Fruit fly (Drosophila melanogaster) S2 (cell line): ENCODE data around the gene CG31751.
A peak's percentile ranks its signal among the peaks of the same experiment; 100 is the strongest.

Experiments used
- CG8478 ChIP-seq: fragments of >200 bp; optimal IDR thresholded peaks from 2 replicates; lab custom pipeline; 2018
- CTCF ChIP-seq, 2 experiments: fragments of >200 bp; optimal IDR thresholded peaks; 2 replicates each; lab custom pipeline; 2018

CG31751 gene

DNA sequence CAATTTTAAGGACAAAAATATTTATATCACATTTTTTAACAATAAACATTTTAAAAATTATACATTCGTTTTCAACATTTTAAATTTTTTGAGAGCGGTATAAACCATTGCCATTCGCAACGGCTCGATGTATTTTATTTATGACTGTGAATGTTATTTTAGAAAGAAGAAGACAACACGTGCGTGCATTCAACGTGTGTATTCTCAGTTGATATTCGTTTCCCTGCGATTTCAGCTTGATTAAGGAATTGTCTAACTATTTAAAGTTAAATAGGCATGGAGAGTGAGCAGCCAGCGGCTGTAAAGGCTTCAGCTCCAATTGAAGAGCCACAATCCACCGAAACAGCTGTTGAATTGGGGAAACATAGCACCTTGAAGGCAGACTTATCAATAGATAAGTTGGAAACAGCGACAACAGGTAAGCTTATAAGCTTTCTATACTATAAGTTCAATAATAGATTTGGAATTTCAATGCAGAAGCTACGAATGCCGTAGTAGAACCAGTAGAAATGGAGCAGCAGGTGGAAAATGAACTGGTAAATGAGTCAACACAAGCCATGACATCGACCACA is 21.6 kb downstream of the CG31751 start, which contains the start of gene CG10341:
Gene CG10341 (plus strand): TSS at position 156 of the 572 bp plus-strand sequence.
- TF ChIP-seq CG8478 (no peak), CTCF (optimal IDR thresholded peaks at IDR 0.05; lab: Kevin White, UChicago) (no peak)

DNA sequence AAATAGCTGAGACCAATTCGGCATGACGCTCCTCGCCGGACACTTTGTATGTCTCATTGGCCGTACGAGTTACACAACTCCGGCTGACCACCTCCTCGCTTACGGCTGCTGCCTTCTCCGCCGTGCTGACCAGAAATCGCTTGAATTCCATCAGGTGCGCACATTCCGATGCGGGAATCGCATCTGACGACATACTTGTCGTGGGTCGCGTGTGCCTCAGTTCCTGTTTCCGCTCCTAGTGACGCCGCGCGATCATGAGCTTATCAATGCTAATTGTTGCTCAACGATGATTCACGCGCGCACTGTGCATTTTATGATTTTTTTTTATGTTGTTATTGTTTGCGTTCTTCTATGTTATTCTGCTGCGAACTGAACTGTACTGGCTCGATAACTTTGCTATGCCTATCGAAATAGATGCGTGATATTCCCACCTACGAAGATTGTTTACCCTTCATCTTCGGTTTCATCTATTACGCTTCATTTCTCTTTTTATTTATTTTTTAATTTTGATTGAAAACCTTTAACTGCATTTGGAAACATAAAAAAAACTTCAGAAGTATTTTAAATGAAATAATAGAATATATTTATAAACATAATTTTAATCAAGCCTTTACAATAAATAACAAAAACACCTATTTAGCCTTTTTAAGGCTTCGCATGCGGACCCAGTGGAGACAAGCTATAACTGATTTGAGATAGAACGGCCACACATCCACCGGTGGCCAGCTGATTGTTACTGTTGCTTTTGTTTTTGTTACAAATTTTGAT is 25.9 kb downstream of the CG31751 start, which contains the start of the genes CG10376 and CG10343:
Gene CG10376 (minus strand): TSS at position 385 of the 768 bp plus-strand sequence.
Gene CG10343 (plus strand): TSS at position 753 of the 768 bp plus-strand sequence.
- TF ChIP-seq CG8478 (no peak), CTCF (optimal IDR thresholded peaks at IDR 0.05; lab: Kevin White, UChicago) (no peak)

DNA sequence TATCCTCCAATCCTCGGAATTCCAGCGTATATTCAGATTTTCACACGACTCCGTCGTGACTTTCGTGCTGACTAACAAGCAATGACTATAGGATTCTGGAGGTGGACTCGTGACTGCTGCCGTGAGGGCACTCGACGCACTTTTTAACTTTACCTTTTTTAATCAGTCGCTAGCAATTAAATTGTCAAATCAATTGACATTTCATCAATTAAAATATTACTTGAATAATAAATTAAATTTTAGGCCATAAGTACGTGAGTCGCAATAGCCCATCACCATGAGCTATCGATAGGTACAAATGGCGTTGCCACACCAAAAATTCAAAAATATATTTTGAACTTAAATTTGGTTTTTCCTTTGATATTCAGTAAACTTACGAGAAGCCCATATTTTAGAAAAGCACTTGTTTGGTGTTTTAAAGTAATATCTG is 28.6 kb downstream of the CG31751 start, which contains the start of gene Jwa:
Gene Jwa (minus strand): TSS at position 87 of the 430 bp plus-strand sequence.
- TF ChIP-seq CG8478 (no peak), CTCF (optimal IDR thresholded peaks at IDR 0.05; lab: Kevin White, UChicago) (no peak)

DNA sequence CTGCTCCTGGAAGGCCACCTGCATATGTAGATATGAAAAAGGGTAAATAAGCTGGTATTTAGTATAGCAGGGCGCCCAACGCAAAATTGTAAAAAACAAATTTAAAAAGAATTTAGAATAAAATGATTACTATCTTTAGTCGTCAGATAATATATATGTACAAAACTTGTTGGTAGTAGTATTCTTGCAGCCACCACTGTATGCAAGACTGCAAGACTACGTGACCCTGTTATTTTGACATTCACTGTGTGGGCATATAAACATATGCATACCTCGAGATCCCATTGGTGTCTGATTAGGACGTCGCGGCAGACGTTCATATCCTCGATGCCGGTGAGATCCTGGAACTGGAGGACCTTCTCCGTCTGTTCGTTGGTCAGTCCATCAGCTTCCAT is 30.8 kb downstream of the CG31751 start:
- no peak for TF ChIP-seq CTCF (optimal IDR thresholded peaks at IDR 0.05; lab: Kevin White, UChicago)

DNA sequence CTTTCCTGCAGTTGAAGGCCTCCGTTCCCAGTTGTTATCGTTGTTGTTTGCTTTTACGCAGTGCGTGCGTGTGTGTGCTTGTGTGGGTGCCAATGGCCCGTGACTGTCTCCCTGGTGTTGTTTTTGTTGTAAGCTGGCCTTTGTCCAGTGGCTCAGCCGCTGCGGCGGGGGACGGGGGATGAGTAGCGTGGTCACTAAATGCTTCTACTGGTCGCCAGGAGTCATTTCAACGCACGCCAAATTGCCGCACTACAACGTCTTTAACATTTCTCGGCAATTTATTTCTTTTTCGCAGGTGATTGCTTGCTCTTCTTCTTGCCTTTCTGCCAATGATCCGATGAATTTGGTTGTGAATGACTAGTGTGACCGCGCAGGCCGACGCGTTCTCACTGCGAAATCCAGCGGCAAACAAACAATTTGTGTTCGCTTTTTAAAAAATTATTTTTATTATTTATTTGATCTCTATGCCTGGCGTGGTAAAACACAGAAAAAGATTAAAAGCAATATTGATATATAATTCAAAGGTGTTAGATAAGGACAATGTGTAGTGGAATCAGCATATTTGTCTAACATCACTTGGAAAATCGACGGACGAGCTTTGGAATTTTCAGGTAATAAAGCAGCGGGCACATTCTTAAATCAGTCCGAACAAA is 31.3 kb downstream of the CG31751 start, which contains the start of the genes Faf2 and Grip71:
Gene Faf2 (minus strand): TSS at position 450 of the 653 bp plus-strand sequence.
Gene Grip71 (plus strand): TSS at position 608 of the 653 bp plus-strand sequence.
- TF ChIP-seq CG8478 (no peak), CTCF (optimal IDR thresholded peaks at IDR 0.05; lab: Kevin White, UChicago) (no peak)

DNA sequence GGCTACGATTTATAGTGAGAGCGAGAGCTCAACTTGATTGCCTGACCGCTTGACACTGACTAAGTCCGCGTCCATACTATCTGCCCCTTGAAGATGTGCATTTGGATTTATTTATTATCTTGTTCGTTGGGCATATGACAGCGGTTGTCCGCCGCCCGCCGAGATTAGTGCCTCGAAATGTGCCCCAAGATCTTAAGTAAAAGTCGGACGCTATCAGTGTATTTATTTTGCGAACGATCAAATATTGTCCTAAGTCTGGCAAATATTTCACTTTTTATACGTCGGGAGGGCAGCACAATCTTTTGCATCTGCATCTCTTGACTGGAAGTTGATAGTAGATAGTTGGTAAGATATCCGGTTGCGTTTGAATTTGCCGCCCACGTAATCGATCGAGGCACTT is 36.7 kb downstream of the CG31751 start, which contains the start of gene Irk3:
Gene Irk3 (minus strand): TSS at position 63 of the 400 bp plus-strand sequence.
- TF ChIP-seq CG8478 (no peak), CTCF (optimal IDR thresholded peaks at IDR 0.05; lab: Kevin White, UChicago) (no peak)

DNA sequence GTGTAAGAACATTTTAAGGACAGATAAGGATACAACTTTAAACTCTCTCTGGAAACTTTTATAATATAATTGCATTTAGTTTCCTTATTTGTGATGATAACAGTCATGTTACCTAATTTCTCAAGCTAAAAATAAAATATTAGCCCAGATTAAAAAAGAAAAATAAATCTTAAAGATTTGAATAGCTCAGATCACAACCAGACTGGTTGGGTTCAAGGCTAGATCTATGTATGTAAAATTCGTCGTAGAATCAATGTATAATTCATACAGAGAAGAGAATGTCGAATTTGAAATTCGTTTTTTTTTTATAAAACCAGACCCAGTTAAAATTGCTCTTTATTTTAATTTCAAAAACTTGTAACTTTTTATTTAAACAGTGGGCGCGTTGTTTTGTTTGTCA is 37.1 kb downstream of the CG31751 start:
- peak in 1 of 2 experiments; percentile 63 for TF ChIP-seq CTCF (optimal IDR thresholded peaks at IDR 0.05; lab: Kevin White, UChicago)
- no peak for TF ChIP-seq CG8478

DNA sequence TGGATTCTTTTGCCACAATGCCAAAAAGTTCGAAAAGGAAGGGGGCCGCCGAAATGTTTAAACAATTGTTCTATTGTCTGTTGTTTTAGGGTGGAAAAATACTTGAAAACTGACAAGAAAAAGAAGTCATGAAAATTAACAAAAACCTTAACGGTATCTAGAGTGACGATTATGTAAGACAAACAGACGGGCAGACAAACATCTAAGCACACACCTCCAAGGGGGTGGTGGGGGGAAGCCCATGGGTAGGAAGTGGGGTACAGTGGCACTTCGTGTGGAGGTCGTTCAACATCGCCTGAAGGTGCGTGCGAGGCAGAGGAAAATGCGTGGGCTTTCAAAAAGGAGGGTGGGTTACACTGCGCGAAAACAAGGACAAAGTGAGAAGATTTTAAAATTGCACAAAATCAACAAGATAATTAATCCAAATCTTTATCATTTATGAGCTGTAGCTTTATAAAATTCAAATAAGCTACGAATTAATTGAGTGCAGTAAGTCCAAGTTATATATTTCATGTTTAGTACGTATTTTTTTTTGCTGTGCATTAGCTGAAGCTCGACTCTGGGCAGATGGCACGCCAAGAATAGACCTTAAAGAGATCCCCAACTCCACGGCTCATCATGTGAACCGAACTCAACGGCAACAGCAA is 40.5 kb downstream of the CG31751 start:
- TF ChIP-seq CG8478 = no peak
- TF ChIP-seq CTCF (optimal IDR thresholded peaks at IDR 0.05; lab: Kevin White, UChicago) = no peak

DNA sequence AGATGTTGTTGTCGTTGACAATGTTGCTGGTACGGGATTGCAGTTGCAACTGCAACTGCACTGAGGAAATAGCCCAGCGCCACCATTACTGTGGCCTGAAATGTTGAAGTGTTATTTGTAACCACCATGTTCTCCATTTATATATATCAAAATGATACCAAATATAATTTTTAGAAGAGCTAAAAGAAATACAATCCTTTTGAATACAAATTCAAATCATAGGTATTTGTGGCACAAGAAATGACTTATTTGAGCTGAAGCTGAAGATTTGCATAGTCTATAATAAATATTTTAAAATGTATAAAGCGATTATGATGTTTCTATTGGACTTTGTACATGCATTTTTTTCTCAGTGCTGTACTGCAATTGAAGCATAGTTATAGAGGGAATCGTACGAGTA is 42.6 kb downstream of the CG31751 start:
- TF ChIP-seq CTCF (optimal IDR thresholded peaks at IDR 0.05; lab: Kevin White, UChicago) = no peak
- TF ChIP-seq CG8478 = no peak

DNA sequence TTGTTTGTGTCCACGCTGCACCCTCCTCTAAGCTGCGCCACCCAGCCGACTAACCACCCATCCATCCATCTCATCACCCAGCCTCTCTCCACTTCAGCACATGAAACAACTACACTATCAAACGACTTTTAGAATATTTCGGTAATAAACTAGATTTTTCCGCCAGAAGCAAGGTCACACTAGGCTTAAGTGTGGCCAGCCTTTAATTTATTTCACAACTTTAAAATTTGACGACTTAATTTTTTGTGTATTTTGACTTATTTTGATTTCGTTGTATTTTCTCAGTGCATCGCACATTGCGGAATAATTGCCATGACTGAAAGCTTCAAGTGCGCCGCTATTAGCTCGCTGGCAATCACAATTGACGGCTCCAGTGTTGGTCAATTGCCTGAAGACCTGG is 47.8 kb downstream of the CG31751 start:
- no peak for TF ChIP-seq CTCF (optimal IDR thresholded peaks at IDR 0.05; lab: Kevin White, UChicago)
- TF ChIP-seq CG8478 = no peak

DNA sequence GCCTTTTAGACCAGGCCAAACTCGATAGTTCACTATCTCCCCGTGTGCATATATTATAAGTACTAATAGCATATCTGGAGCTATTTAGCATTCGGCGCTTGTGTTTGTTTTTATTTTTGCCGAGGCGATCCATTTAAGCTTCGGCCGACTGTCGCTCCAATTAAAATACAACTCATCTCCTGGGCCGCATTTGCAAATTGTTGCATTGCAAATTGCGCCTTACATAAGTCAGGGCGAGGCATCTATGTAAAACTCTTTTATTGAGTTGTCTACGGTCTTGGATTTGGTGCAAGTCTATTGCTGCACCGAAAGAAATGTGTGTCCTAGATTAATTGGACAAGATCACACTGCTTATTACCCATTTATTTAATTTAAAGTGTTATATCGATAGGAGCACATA is 51.0 kb downstream of the CG31751 start:
- TF ChIP-seq CG8478 = no peak
- TF ChIP-seq CTCF (optimal IDR thresholded peaks at IDR 0.05; lab: Kevin White, UChicago) = no peak

DNA sequence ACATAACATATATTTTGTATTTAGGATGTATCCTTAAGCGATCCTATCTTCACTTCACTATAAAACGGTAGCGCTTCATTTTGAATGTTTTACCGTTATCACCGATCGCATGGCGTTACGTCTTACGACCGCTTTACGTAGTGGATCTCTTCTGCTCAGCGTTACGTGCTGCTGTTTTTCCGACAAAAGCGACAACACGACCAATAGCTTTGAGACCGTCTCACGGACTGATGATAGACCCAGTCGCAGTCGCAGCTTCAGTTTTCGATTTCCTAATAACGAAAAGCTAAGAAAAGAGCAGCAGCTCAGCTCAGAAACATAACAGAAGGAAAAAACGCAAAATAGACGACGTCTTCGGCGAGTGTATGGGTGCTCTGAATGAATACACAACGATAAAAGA is 55.3 kb downstream of the CG31751 start, which contains the start of gene CG10348:
Gene CG10348 (minus strand): TSS at position 234 of the 400 bp plus-strand sequence.
- TF ChIP-seq CTCF (optimal IDR thresholded peaks at IDR 0.05; lab: Kevin White, UChicago) (no peak), CG8478 (no peak)

DNA sequence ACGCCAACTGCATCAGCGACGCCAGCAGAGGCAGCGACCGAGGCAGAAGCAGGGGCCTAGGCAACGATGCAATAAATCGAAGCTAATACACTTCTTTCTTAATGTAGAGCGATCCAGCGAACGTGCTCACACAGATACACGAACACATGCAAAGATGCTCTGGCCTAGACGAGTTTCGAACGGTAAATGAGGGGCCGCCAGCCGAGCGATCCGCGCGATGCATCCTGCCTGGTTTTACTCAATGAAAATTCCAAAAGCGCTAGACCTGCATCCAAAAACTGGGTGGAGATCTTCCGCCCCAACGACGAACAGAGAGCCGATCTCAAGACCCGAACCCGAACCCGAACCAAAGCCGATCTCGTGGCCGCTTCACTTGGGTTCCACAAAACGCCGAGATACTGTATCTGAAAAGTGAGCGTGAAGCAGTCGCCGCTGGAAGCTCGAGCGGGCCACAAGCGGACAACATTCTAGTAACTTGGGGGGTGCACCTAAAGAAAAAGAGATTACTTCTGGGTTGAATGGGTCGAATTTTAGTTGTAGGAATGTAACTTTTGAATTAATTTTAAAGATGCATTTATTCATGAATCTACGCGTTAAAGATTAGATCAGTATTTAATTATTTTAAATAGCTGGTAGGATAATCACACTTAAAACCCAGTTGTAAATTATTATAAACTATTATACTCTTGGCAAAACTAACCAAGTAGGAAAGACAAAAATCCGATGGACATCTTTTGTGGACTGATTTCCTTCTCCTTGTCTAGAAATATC is 55.9 kb downstream of the CG31751 start:
- TF ChIP-seq CG8478 (no peak), CTCF (optimal IDR thresholded peaks at IDR 0.05; lab: Kevin White, UChicago) (no peak)
